ENCODE assay signal across 5 fruit fly cellular contexts in genomic region chr3L:16041260-16042079, dm6.
A peak's percentile ranks its signal among the peaks of the same experiment; 100 is the strongest.
TF ChIP-seq lines count a peak whose summit lies in the region.

No protein-coding gene starts in this region.

- no peak for TF ChIP-seq CTCF in whole organism, embryonic (GFP tag; optimal IDR thresholded peaks at IDR 0.05; lab: Kevin White, UChicago)

TF ChIP-seq in whole organism, adult, 20 proteins besides CTCF, POLR2A, EP300 and RAD21:
- no peak for TF ChIP-seq CG7101 (tag; optimal IDR thresholded peaks at IDR 0.05; lab: Kevin White, UChicago)
- TF ChIP-seq pad (GFP tag; optimal IDR thresholded peaks at IDR 0.05; lab: Kevin White, UChicago): no peak
- no peak for TF ChIP-seq CG12768 (GFP tag; optimal IDR thresholded peaks at IDR 0.05; lab: Kevin White, UChicago)
- no peak for TF ChIP-seq Clk (GFP tag; optimal IDR thresholded peaks at IDR 0.05; lab: Kevin White, UChicago)
- TF ChIP-seq cic (GFP tag; optimal IDR thresholded peaks at IDR 0.05; lab: Kevin White, UChicago): no peak
- TF ChIP-seq CG14711 (tag; optimal IDR thresholded peaks at IDR 0.05; lab: Kevin White, UChicago): no peak
- no peak for TF ChIP-seq CG1620 (GFP tag; optimal IDR thresholded peaks at IDR 0.05; lab: Kevin White, UChicago)
- no peak for TF ChIP-seq CG5204 (GFP tag; optimal IDR thresholded peaks at IDR 0.05; lab: Kevin White, UChicago)
- no peak for TF ChIP-seq kay (GFP tag; lab: Kevin White, UChicago; ENCODE audit: borderline replicate concordance)
- TF ChIP-seq CG7045 (GFP tag; optimal IDR thresholded peaks at IDR 0.05; lab: Kevin White, UChicago): no peak
- peak; percentile 8 for TF ChIP-seq Hr96 (GFP tag; optimal IDR thresholded peaks at IDR 0.05; lab: Kevin White, UChicago)
- TF ChIP-seq tj (GFP tag; optimal IDR thresholded peaks at IDR 0.05; lab: Kevin White, UChicago): peak; percentile 25
- TF ChIP-seq cnc (optimal IDR thresholded peaks at IDR 0.05; lab: Kevin White, UChicago): no peak
- no peak for TF ChIP-seq CG33017 (tag; optimal IDR thresholded peaks at IDR 0.05; lab: Kevin White, UChicago)
- TF ChIP-seq Crg-1 (GFP tag; optimal IDR thresholded peaks at IDR 0.05; lab: Kevin White, UChicago): no peak
- no peak for TF ChIP-seq Mnt (GFP tag; optimal IDR thresholded peaks at IDR 0.05; lab: Kevin White, UChicago)

TF ChIP-seq in whole organism, embryonic, 481 proteins besides CTCF, POLR2A, EP300 and RAD21 (continues in another document):
- peak; percentile 48 for TF ChIP-seq kni (GFP tag; optimal IDR thresholded peaks at IDR 0.05; lab: Kevin White, UChicago)
- 0 out of 2 replicates have a peak, but pooled peaks have one; percentile 13 for TF ChIP-seq stc (GFP tag; IDR thresholded peaks at IDR 0.05; lab: Robert Waterston, UW)
- TF ChIP-seq CG10321 (GFP tag; IDR thresholded peaks at IDR 0.05; lab: Robert Waterston, UW): peak; percentile 79
- 0 out of 2 replicates have a peak, but pooled peaks have one; percentile 11 for TF ChIP-seq Bgb (GFP tag; IDR thresholded peaks at IDR 0.05; lab: Robert Waterston, UW; ENCODE audit: partially characterized antibody)
- TF ChIP-seq E2f2 (GFP tag; IDR thresholded peaks at IDR 0.05; lab: Robert Waterston, UW): 0 out of 2 replicates have a peak, but pooled peaks have one; percentile 12
- no peak for TF ChIP-seq CG14014 (GFP tag; IDR thresholded peaks at IDR 0.05; lab: Robert Waterston, UW)
- TF ChIP-seq peb (GFP tag; IDR thresholded peaks at IDR 0.05; lab: Robert Waterston, UW): no peak
- TF ChIP-seq ci (GFP tag; IDR thresholded peaks at IDR 0.05; lab: Robert Waterston, UW): 0 out of 3 replicates have a peak, but pooled peaks have one; percentile 44
- no peak for TF ChIP-seq onecut (GFP tag; IDR thresholded peaks at IDR 0.05; lab: Robert Waterston, UW)
- peak in 1 of 2 experiments; percentile 42 for TF ChIP-seq eve (GFP tag; optimal IDR thresholded peaks at IDR 0.05; lab: Kevin White, UChicago)
- TF ChIP-seq CG1832 (GFP tag; optimal IDR thresholded peaks at IDR 0.05; lab: Kevin White, UChicago): peak; percentile 33
- TF ChIP-seq CG8944 (GFP tag; optimal IDR thresholded peaks at IDR 0.05; lab: Kevin White, UChicago): no peak
- 0 out of 3 replicates have a peak, but pooled peaks have one; percentile 33 for TF ChIP-seq HLH4C (GFP tag; IDR thresholded peaks at IDR 0.05; lab: Robert Waterston, UW; ENCODE audit: partially characterized antibody)
- peak; percentile 79 for TF ChIP-seq Drgx (GFP tag; IDR thresholded peaks at IDR 0.05; lab: Robert Waterston, UW)
- TF ChIP-seq Stat92E (GFP tag; optimal IDR thresholded peaks at IDR 0.05; lab: Kevin White, UChicago): no peak
- 0 out of 2 replicates have a peak, but pooled peaks have one; percentile 37 for TF ChIP-seq CG4360 (GFP tag; IDR thresholded peaks at IDR 0.05; lab: Robert Waterston, UW)
- TF ChIP-seq Ets97D (GFP tag; optimal IDR thresholded peaks at IDR 0.05; lab: Kevin White, UChicago): no peak

TF ChIP-seq in whole organism, prepupa, 60 proteins besides CTCF, POLR2A, EP300 and RAD21 (continues in another document):
- TF ChIP-seq fkh (GFP tag; optimal IDR thresholded peaks at IDR 0.05; lab: Kevin White, UChicago) (no peak), Hr39 (GFP tag; optimal IDR thresholded peaks at IDR 0.05; lab: Kevin White, UChicago) (no peak), Blimp-1 (GFP tag; optimal IDR thresholded peaks at IDR 0.05; lab: Kevin White, UChicago) (peak; percentile 55), CG10631 (GFP tag; optimal IDR thresholded peaks at IDR 0.05; lab: Kevin White, UChicago) (peak; percentile 57), CG31627 (GFP tag; optimal IDR thresholded peaks at IDR 0.05; lab: Kevin White, UChicago) (no peak), Eip75B (GFP tag; optimal IDR thresholded peaks at IDR 0.05; lab: Kevin White, UChicago) (no peak), CG34406 (GFP tag; optimal IDR thresholded peaks at IDR 0.05; lab: Kevin White, UChicago) (no peak), CG8632 (GFP tag; optimal IDR thresholded peaks at IDR 0.05; lab: Kevin White, UChicago) (peak; percentile 40), CG11762 (GFP tag; optimal IDR thresholded peaks at IDR 0.05; lab: Kevin White, UChicago; ENCODE audit: insufficient read depth) (peak; percentile 12), spab (GFP tag; optimal IDR thresholded peaks at IDR 0.05; lab: Kevin White, UChicago) (peak; percentile 60), CG6792 (GFP tag; optimal IDR thresholded peaks at IDR 0.05; lab: Kevin White, UChicago) (no peak), CG16779 (tag; optimal IDR thresholded peaks at IDR 0.05; lab: Kevin White, UChicago) (peak; percentile 73), ss (GFP tag; optimal IDR thresholded peaks at IDR 0.05; lab: Kevin White, UChicago) (peak; percentile 92 to 96), CG9139 (GFP tag; optimal IDR thresholded peaks at IDR 0.05; lab: Kevin White, UChicago) (peak; percentile 90), achi (GFP tag; optimal IDR thresholded peaks at IDR 0.05; lab: Kevin White, UChicago) (no peak), pdm3 (GFP tag; optimal IDR thresholded peaks at IDR 0.05; lab: Kevin White, UChicago) (peak; percentile 15), CG15336 (GFP tag; IDR thresholded peaks at IDR 0.05; lab: Robert Waterston, UW) (peak; percentile 64), esn (GFP tag; optimal IDR thresholded peaks at IDR 0.05; lab: Kevin White, UChicago) (peak; percentile 2), Eip93F (GFP tag; optimal IDR thresholded peaks at IDR 0.05; lab: Kevin White, UChicago) (peak; percentile 59), CG11902 (GFP tag; optimal IDR thresholded peaks at IDR 0.05; lab: Kevin White, UChicago) (no peak)

TF ChIP-seq in whole organism, pupa, 21 proteins besides CTCF, POLR2A, EP300 and RAD21:
- TF ChIP-seq gl (tag; optimal IDR thresholded peaks at IDR 0.05; lab: Kevin White, UChicago): peak; percentile 91
- TF ChIP-seq CG32121 (GFP tag; IDR thresholded peaks at IDR 0.05; lab: Robert Waterston, UW): peak; percentile 66
- peak; percentile 74 for TF ChIP-seq CG14655 (GFP tag; optimal IDR thresholded peaks at IDR 0.05; lab: Kevin White, UChicago)
- TF ChIP-seq Pif1A (GFP tag; optimal IDR thresholded peaks at IDR 0.05; lab: Kevin White, UChicago): peak; percentile 46
- peak; percentile 80 for TF ChIP-seq fd96Ca (GFP tag; IDR thresholded peaks at IDR 0.05; lab: Robert Waterston, UW)
- TF ChIP-seq rn (GFP tag; IDR thresholded peaks at IDR 0.05; lab: Robert Waterston, UW): no peak
- no peak for TF ChIP-seq CG10348 (GFP tag; IDR thresholded peaks at IDR 0.05; lab: Robert Waterston, UW)
- TF ChIP-seq CG9948 (tag; optimal IDR thresholded peaks at IDR 0.05; lab: Kevin White, UChicago): no peak
- TF ChIP-seq Ets98B (GFP tag; IDR thresholded peaks at IDR 0.05; lab: Robert Waterston, UW): peak; percentile 80
- TF ChIP-seq Snoo (tag; optimal IDR thresholded peaks at IDR 0.05; lab: Kevin White, UChicago): peak; percentile 33
- TF ChIP-seq CG13204 (GFP tag; optimal IDR thresholded peaks at IDR 0.05; lab: Kevin White, UChicago): peak; percentile 83
- TF ChIP-seq EcR (GFP tag; optimal IDR thresholded peaks at IDR 0.05; lab: Kevin White, UChicago): peak; percentile 65
- peak; percentile 56 for TF ChIP-seq Pif1B (GFP tag; optimal IDR thresholded peaks at IDR 0.05; lab: Kevin White, UChicago)
- peak; percentile 54; the same call in 1 of the 2 replicates for TF ChIP-seq CG12605 (GFP tag; IDR thresholded peaks at IDR 0.05; lab: Robert Waterston, UW)
- TF ChIP-seq CG15710 (tag; optimal IDR thresholded peaks at IDR 0.05; lab: Kevin White, UChicago): peak; percentile 47
- no peak for TF ChIP-seq D1 (tag; optimal IDR thresholded peaks at IDR 0.05; lab: Kevin White, UChicago)
- TF ChIP-seq CG17806 (tag; optimal IDR thresholded peaks at IDR 0.05; lab: Kevin White, UChicago): peak; percentile 22
- TF ChIP-seq CG34367 (tag; optimal IDR thresholded peaks at IDR 0.05; lab: Kevin White, UChicago): peak; percentile 29
- peak; percentile 29 for TF ChIP-seq CG8159 (tag; optimal IDR thresholded peaks at IDR 0.05; lab: Kevin White, UChicago)
- TF ChIP-seq CG4496 (GFP tag; IDR thresholded peaks at IDR 0.05; lab: Robert Waterston, UW): peak; percentile 79
- TF ChIP-seq CG8301 (tag; optimal IDR thresholded peaks at IDR 0.05; lab: Kevin White, UChicago): peak; percentile 57

TF ChIP-seq in whole organism, wandering third instar larva, 38 proteins besides CTCF, POLR2A, EP300 and RAD21 (continues in another document):
- peak; percentile 79 for TF ChIP-seq Hnf4 (GFP tag; optimal IDR thresholded peaks at IDR 0.05; lab: Kevin White, UChicago)
- no peak for TF ChIP-seq Mio (GFP tag; optimal IDR thresholded peaks at IDR 0.05; lab: Kevin White, UChicago)
- no peak for TF ChIP-seq pan (optimal IDR thresholded peaks at IDR 0.05; lab: Kevin White, UChicago)
- TF ChIP-seq br (GFP tag; optimal IDR thresholded peaks at IDR 0.05; lab: Kevin White, UChicago): no peak
- no peak for TF ChIP-seq lola (GFP tag; optimal IDR thresholded peaks at IDR 0.05; lab: Kevin White, UChicago)
- TF ChIP-seq usp (GFP tag; optimal IDR thresholded peaks at IDR 0.05; lab: Kevin White, UChicago): no peak
- TF ChIP-seq N (GFP tag; optimal IDR thresholded peaks at IDR 0.05; lab: Kevin White, UChicago): no peak
- no peak for TF ChIP-seq HLH106 (tag; optimal IDR thresholded peaks at IDR 0.05; lab: Kevin White, UChicago)
- no peak for TF ChIP-seq jim (GFP tag; optimal IDR thresholded peaks at IDR 0.05; lab: Kevin White, UChicago)
- no peak for TF ChIP-seq CG32264 (GFP tag; optimal IDR thresholded peaks at IDR 0.05; lab: Kevin White, UChicago)
- no peak for TF ChIP-seq Hr78 (GFP tag; optimal IDR thresholded peaks at IDR 0.05; lab: Kevin White, UChicago)
- no peak for TF ChIP-seq ey (GFP tag; optimal IDR thresholded peaks at IDR 0.05; lab: Kevin White, UChicago)
- no peak for TF ChIP-seq dmrt93B (GFP tag; optimal IDR thresholded peaks at IDR 0.05; lab: Kevin White, UChicago)
- no peak for TF ChIP-seq CG9705 (GFP tag; optimal IDR thresholded peaks at IDR 0.05; lab: Kevin White, UChicago)
- TF ChIP-seq sv (GFP tag; optimal IDR thresholded peaks at IDR 0.05; lab: Kevin White, UChicago): no peak
- peak; percentile 16 for TF ChIP-seq fru (GFP tag; optimal IDR thresholded peaks at IDR 0.05; lab: Kevin White, UChicago)
- TF ChIP-seq rgr (GFP tag; optimal IDR thresholded peaks at IDR 0.05; lab: Kevin White, UChicago): no peak
- TF ChIP-seq Myc (optimal IDR thresholded peaks at IDR 0.05; lab: Kevin White, UChicago): no peak
- TF ChIP-seq h (GFP tag; optimal IDR thresholded peaks at IDR 0.05; lab: Kevin White, UChicago): no peak
- TF ChIP-seq dsf (GFP tag; optimal IDR thresholded peaks at IDR 0.05; lab: Kevin White, UChicago; ENCODE audit: borderline replicate concordance): no peak
- TF ChIP-seq Dif (GFP tag; optimal IDR thresholded peaks at IDR 0.05; lab: Kevin White, UChicago; ENCODE audit: partially characterized antibody): peak; percentile 61
- TF ChIP-seq foxo (GFP tag; optimal IDR thresholded peaks at IDR 0.05; lab: Kevin White, UChicago): no peak
- peak; percentile 32 for TF ChIP-seq psq (GFP tag; optimal IDR thresholded peaks at IDR 0.05; lab: Kevin White, UChicago)
- no peak for TF ChIP-seq tai (GFP tag; optimal IDR thresholded peaks at IDR 0.05; lab: Kevin White, UChicago)
- TF ChIP-seq Sp1 (GFP tag; optimal IDR thresholded peaks at IDR 0.05; lab: Kevin White, UChicago): peak; percentile 51
- TF ChIP-seq OdsH (GFP tag; optimal IDR thresholded peaks at IDR 0.05; lab: Kevin White, UChicago): no peak
- no peak for TF ChIP-seq sage (GFP tag; optimal IDR thresholded peaks at IDR 0.05; lab: Kevin White, UChicago)
